Fruit fly (Drosophila melanogaster): ENCODE results near the gene Hr83.

Gene Hr83

dm6 chr3R:6352436-6352835 lies 3.4 kb downstream of the Hr83 start:
- no peak for TF ChIP-seq fru (GFP tag; optimal IDR thresholded peaks at IDR 0.05)
- no peak for TF ChIP-seq rgr (GFP tag; optimal IDR thresholded peaks at IDR 0.05)
- TF ChIP-seq Hr78 (GFP tag; optimal IDR thresholded peaks at IDR 0.05), result no peak
- TF ChIP-seq Hr83 (GFP tag; optimal IDR thresholded peaks at IDR 0.05; ENCODE audit: poor library complexity, severe bottlenecking), result no peak
- no peak for TF ChIP-seq br (GFP tag; optimal IDR thresholded peaks at IDR 0.05)
- TF ChIP-seq dmrt93B (GFP tag; optimal IDR thresholded peaks at IDR 0.05), result no peak
- no peak for TF ChIP-seq N (GFP tag; optimal IDR thresholded peaks at IDR 0.05)
- TF ChIP-seq sage (GFP tag; optimal IDR thresholded peaks at IDR 0.05), result no peak
- TF ChIP-seq woc (GFP tag; optimal IDR thresholded peaks at IDR 0.05), result no peak

- TF ChIP-seq foxo (GFP tag; optimal IDR thresholded peaks at IDR 0.05) (peak in 1 of 2 experiments; percentile 10), Dif (GFP tag; optimal IDR thresholded peaks at IDR 0.05; ENCODE audit: partially characterized antibody) (no peak), brk (GFP tag; optimal IDR thresholded peaks at IDR 0.05) (no peak), dl (GFP tag; optimal IDR thresholded peaks at IDR 0.05; ENCODE audit: insufficient read depth in 1 of 2, partially characterized antibody in 2 of 2) (peak in 1 of 2 experiments; percentile 40), Hnf4 (GFP tag; optimal IDR thresholded peaks at IDR 0.05) (no peak), Sp1 (GFP tag; optimal IDR thresholded peaks at IDR 0.05) (no peak), jim (GFP tag; optimal IDR thresholded peaks at IDR 0.05) (no peak), lola (GFP tag; optimal IDR thresholded peaks at IDR 0.05) (no peak), CG32264 (GFP tag; optimal IDR thresholded peaks at IDR 0.05) (no peak), Dfd (GFP tag; optimal IDR thresholded peaks at IDR 0.05) (no peak), usp (GFP tag; optimal IDR thresholded peaks at IDR 0.05) (no peak), GATAd (GFP tag; optimal IDR thresholded peaks at IDR 0.05) (no peak), woc (GFP tag; optimal IDR thresholded peaks at IDR 0.05) (no peak), rgr (GFP tag; optimal IDR thresholded peaks at IDR 0.05) (no peak), Jra (GFP tag; optimal IDR thresholded peaks at IDR 0.05) (no peak), Myc (optimal IDR thresholded peaks at IDR 0.05) (no peak), fru (GFP tag; optimal IDR thresholded peaks at IDR 0.05) (no peak), Mio (GFP tag; optimal IDR thresholded peaks at IDR 0.05) (no peak), h (GFP tag; optimal IDR thresholded peaks at IDR 0.05) (peak; percentile 14), psq (GFP tag; optimal IDR thresholded peaks at IDR 0.05) (no peak), br (GFP tag; optimal IDR thresholded peaks at IDR 0.05) (peak; percentile 9), ey (GFP tag; optimal IDR thresholded peaks at IDR 0.05) (no peak), Hr78 (GFP tag; optimal IDR thresholded peaks at IDR 0.05) (no peak), sv (GFP tag; optimal IDR thresholded peaks at IDR 0.05) (no peak), Abd-B (GFP tag; optimal IDR thresholded peaks at IDR 0.05) (no peak), OdsH (GFP tag; optimal IDR thresholded peaks at IDR 0.05) (no peak), CrebA (GFP tag; optimal IDR thresholded peaks at IDR 0.05; ENCODE audit: borderline replicate concordance) (no peak), tai (GFP tag; optimal IDR thresholded peaks at IDR 0.05) (no peak), Vsx2 (GFP tag; optimal IDR thresholded peaks at IDR 0.05; ENCODE audit: partially characterized antibody) (no peak), dmrt93B (GFP tag; optimal IDR thresholded peaks at IDR 0.05) (no peak), sage (GFP tag; optimal IDR thresholded peaks at IDR 0.05) (no peak), N (GFP tag; optimal IDR thresholded peaks at IDR 0.05) (no peak), dsf (GFP tag; optimal IDR thresholded peaks at IDR 0.05; ENCODE audit: borderline replicate concordance) (no peak), pan (optimal IDR thresholded peaks at IDR 0.05) (no peak), HLH106 (tag; optimal IDR thresholded peaks at IDR 0.05) (peak; percentile 23), CG9705 (GFP tag; optimal IDR thresholded peaks at IDR 0.05) (no peak), Rel (GFP tag; optimal IDR thresholded peaks at IDR 0.05) (peak; percentile 28), Rel (tag; optimal IDR thresholded peaks at IDR 0.05) (peak; percentile 81), Hr83 (GFP tag; optimal IDR thresholded peaks at IDR 0.05; ENCODE audit: poor library complexity, severe bottlenecking) (peak; percentile 55)
Observed at dm6 chr3R:6352893-6353623, 4.0 kb downstream of the Hr83 start.
